Worm (Caenorhabditis elegans) whole organism, mixed stage, embryonic: ENCODE results near the gene F53F4.11.

ENCODE experiments used
- M03D4.4 ChIP-seq: sonication (generic microtip); optimal IDR thresholded peaks from 2 replicates; lab custom pipeline; 2017; ENCODE audit warnings: mild to moderate bottlenecking, missing genetic modification characterization, missing compliant biosample characterization
- bed-3 ChIP-seq: fragments of 200-800 bp; sonication (Bioruptor generic); optimal IDR thresholded peaks from 3 replicates; lab custom pipeline; 2018; ENCODE audit warnings: mild to moderate bottlenecking, missing genetic modification characterization, moderate library complexity, missing compliant biosample characterization
- blmp-1 ChIP-seq: fragments of 150-350 bp; optimal IDR thresholded peaks from 2 replicates; lab custom pipeline; 2014; ENCODE audit warnings: missing biosample characterization, missing genetic modification characterization
- ceh-39 ChIP-seq: fragments of 150-350 bp; optimal IDR thresholded peaks from 2 replicates; lab custom pipeline; 2014; ENCODE audit warnings: missing biosample characterization, missing genetic modification characterization
- ceh-43 ChIP-seq: fragments of 200-800 bp; sonication (Bioruptor generic); optimal IDR thresholded peaks from 2 replicates; lab custom pipeline; 2018; ENCODE audit warnings: mild to moderate bottlenecking, missing genetic modification characterization, moderate library complexity, missing compliant biosample characterization
- ceh-83 ChIP-seq: fragments of 200-800 bp; sonication (Bioruptor generic); optimal IDR thresholded peaks from 2 replicates; lab custom pipeline; 2018; ENCODE audit warnings: mild to moderate bottlenecking, missing genetic modification characterization, missing compliant biosample characterization
- ces-1 ChIP-seq: fragments of 150-350 bp; optimal IDR thresholded peaks from 2 replicates; lab custom pipeline; 2014; ENCODE audit warnings: missing biosample characterization, missing genetic modification reagents, missing genetic modification characterization
- cnd-1 ChIP-seq: fragments of 200-800 bp; sonication (Bioruptor generic); optimal IDR thresholded peaks from 2 replicates; lab custom pipeline; 2018; ENCODE audit warnings: mild to moderate bottlenecking, missing genetic modification characterization, missing compliant biosample characterization
- drap-1 ChIP-seq: fragments of 200-800 bp; sonication (Bioruptor generic); optimal IDR thresholded peaks from 3 replicates; lab custom pipeline; 2018; ENCODE audit warnings: mild to moderate bottlenecking, missing genetic modification characterization, missing compliant biosample characterization
- elt-1 ChIP-seq: sonication (generic microtip); optimal IDR thresholded peaks from 2 replicates; lab custom pipeline; 2017; ENCODE audit warnings: missing genetic modification characterization, mild to moderate bottlenecking, missing compliant biosample characterization, antibody characterized with exemption, moderate library complexity, borderline replicate concordance; ENCODE audit not compliant: insufficient read depth
- elt-3 ChIP-seq: fragments of 150-350 bp; optimal IDR thresholded peaks from 2 replicates; lab custom pipeline; 2014; ENCODE audit warnings: missing biosample characterization, missing genetic modification characterization
- flh-1 ChIP-seq: fragments of 200-800 bp; sonication (Bioruptor generic); optimal IDR thresholded peaks from 2 replicates; lab custom pipeline; 2018; ENCODE audit warnings: mild to moderate bottlenecking, missing genetic modification characterization, moderate library complexity, missing compliant biosample characterization
- ham-2 ChIP-seq: fragments of 200-800 bp; sonication (Bioruptor generic); optimal IDR thresholded peaks from 2 replicates; lab custom pipeline; 2018; ENCODE audit warnings: mild to moderate bottlenecking, missing genetic modification characterization, missing compliant biosample characterization
- hlh-1 ChIP-seq: fragments of 150-350 bp; optimal IDR thresholded peaks from 2 replicates; lab custom pipeline; 2014; ENCODE audit warnings: missing biosample characterization, missing genetic modification reagents, missing genetic modification characterization
- lin-13 ChIP-seq: fragments of 150-350 bp; optimal IDR thresholded peaks from 2 replicates; lab custom pipeline; 2014; ENCODE audit warnings: missing biosample characterization, missing genetic modification characterization
- lin-32 ChIP-seq: fragments of 200-800 bp; sonication (Bioruptor generic); optimal IDR thresholded peaks from 2 replicates; lab custom pipeline; 2018; ENCODE audit warnings: mild to moderate bottlenecking, missing genetic modification characterization, missing compliant biosample characterization
- lsy-2 ChIP-seq: fragments of 150-350 bp; optimal IDR thresholded peaks from 2 replicates; lab custom pipeline; 2014; ENCODE audit warnings: missing biosample characterization, missing genetic modification characterization
- mab-5 ChIP-seq: fragments of 150-350 bp; optimal IDR thresholded peaks from 2 replicates; lab custom pipeline; 2014; ENCODE audit warnings: missing biosample characterization, missing genetic modification characterization
- mep-1 ChIP-seq: fragments of 150-350 bp; optimal IDR thresholded peaks from 2 replicates; lab custom pipeline; 2017; ENCODE audit warnings: missing biosample characterization, missing genetic modification reagents, missing genetic modification characterization, inconsistent platforms
- mls-2 ChIP-seq: sonication (generic microtip); optimal IDR thresholded peaks from 2 replicates; lab custom pipeline; 2016; ENCODE audit warnings: mild to moderate bottlenecking, missing genetic modification characterization, moderate library complexity, missing compliant biosample characterization
- nhr-12 ChIP-seq: fragments of 150-350 bp; optimal IDR thresholded peaks from 2 replicates; lab custom pipeline; 2014; ENCODE audit warnings: missing biosample characterization, missing genetic modification characterization
- nhr-2 ChIP-seq: fragments of 150-350 bp; optimal IDR thresholded peaks from 2 replicates; lab custom pipeline; 2014; ENCODE audit warnings: missing biosample characterization, missing genetic modification characterization
- nhr-237 ChIP-seq: fragments of 150-350 bp; optimal IDR thresholded peaks from 2 replicates; lab custom pipeline; 2014; ENCODE audit warnings: missing biosample characterization, missing genetic modification characterization
- nhr-28 ChIP-seq: fragments of 150-350 bp; optimal IDR thresholded peaks from 2 replicates; lab custom pipeline; 2014; ENCODE audit warnings: missing biosample characterization, missing genetic modification characterization
- nhr-76 ChIP-seq: sonication (generic microtip); optimal IDR thresholded peaks from 2 replicates; lab custom pipeline; 2017; ENCODE audit warnings: missing biosample characterization, missing genetic modification characterization
- sem-2 ChIP-seq: fragments of 200-800 bp; sonication (Bioruptor generic); optimal IDR thresholded peaks from 2 replicates; lab custom pipeline; 2018; ENCODE audit warnings: mild to moderate bottlenecking, missing genetic modification characterization, missing compliant biosample characterization
- snpc-4 ChIP-seq: fragments of 150-350 bp; optimal IDR thresholded peaks from 2 replicates; lab custom pipeline; 2014; ENCODE audit warnings: missing biosample characterization, missing genetic modification characterization
- sptf-1 ChIP-seq: sonication (generic microtip); optimal IDR thresholded peaks from 2 replicates; lab custom pipeline; 2017; ENCODE audit warnings: mild to moderate bottlenecking, missing genetic modification characterization, moderate library complexity, missing compliant biosample characterization
- tbx-8 ChIP-seq: fragments of 200-800 bp; sonication (Bioruptor generic); optimal IDR thresholded peaks from 2 replicates; lab custom pipeline; 2018; ENCODE audit warnings: mild to moderate bottlenecking, missing genetic modification characterization, moderate library complexity, missing compliant biosample characterization
- unc-120 ChIP-seq: sonication (generic microtip); optimal IDR thresholded peaks from 2 replicates; lab custom pipeline; 2017; ENCODE audit warnings: missing genetic modification characterization, missing compliant biosample characterization; ENCODE audit not compliant: poor library complexity, severe bottlenecking
- unc-39 ChIP-seq: fragments of 150-350 bp; optimal IDR thresholded peaks from 2 replicates; lab custom pipeline; 2014; ENCODE audit warnings: missing biosample characterization, missing genetic modification characterization
- unc-62 ChIP-seq: fragments of 150-350 bp; optimal IDR thresholded peaks from 2 replicates; lab custom pipeline; 2014; ENCODE audit warnings: missing biosample characterization, missing genetic modification reagents, missing genetic modification characterization
- ztf-11 ChIP-seq: fragments of 150-350 bp; optimal IDR thresholded peaks from 2 replicates; lab custom pipeline; 2014; ENCODE audit warnings: missing biosample characterization, missing genetic modification characterization

The F53F4.11 gene

DNA sequence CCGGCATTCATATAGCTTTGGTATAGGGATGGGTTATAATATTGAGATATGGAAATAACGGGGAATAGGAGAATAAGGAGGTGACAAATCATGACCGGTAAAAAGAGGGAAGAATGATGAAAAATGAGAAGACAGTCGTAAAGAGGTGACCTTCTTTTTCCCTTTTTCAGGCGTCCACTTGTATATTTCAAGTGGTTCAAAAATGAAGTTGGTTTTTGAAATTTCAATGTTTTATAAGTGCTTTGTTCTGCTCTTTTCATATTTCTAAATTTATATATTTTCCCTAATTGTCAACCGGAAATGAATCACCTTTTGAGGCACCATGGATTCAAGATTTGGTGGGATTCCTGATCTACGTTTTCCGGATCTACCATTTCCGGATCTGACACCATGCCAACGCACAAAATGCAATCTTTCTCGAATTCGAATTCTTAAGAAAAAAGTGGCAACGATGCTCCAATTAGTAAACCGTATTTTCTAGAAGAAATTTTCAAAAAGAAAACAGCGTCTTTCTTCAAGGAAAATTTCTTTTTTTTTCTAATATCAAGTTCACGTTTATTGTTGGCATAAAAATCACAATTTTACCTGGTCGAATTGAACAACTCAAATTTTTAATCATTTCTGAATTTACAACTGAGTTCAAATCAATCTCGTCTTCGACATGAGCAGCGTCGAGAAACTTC, 34.7 kb downstream of the F53F4.11 start, which contains the start of the genes F53F4.2 and F53F4.18:
Gene F53F4.2 (minus strand): TSS at position 101 of the 683 bp plus-strand sequence.
Gene F53F4.18 (plus strand): TSS at position 633 of the 683 bp plus-strand sequence.
- TF ChIP-seq ham-2 (GFP tag; lab: Kevin White, UChicago) = no peak
- TF ChIP-seq ceh-39 (tag; lab: Kevin White, UChicago) = no peak
- TF ChIP-seq hlh-1 (tag; lab: Kevin White, UChicago) = no peak
- TF ChIP-seq tbx-8 (GFP tag; lab: Kevin White, UChicago) = no peak
- TF ChIP-seq bed-3 (GFP tag; lab: Kevin White, UChicago) = no peak
- TF ChIP-seq blmp-1 (tag; lab: Kevin White, UChicago) = no peak
- no peak for TF ChIP-seq cnd-1
- TF ChIP-seq unc-120 = no peak

DNA sequence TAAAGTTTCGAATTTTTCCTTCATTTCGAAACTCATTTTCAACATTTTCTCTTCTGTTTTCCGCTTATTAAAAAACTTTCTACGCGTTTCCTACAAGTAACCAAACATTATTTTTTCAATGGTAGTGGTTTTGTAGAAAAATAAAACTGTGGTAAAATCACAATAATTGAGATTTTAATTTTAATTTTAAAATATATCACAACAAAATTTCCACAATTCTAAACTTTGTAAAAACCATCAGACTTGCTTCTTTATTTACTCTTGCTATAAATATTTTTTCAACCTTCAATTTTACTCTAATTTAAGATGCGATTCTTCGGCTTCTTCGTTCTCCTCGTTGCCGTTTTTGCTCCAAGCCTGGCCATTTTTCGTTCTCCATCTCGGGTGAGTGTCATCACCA, 36.4 kb downstream of the F53F4.11 start, which contains the start of gene F53F4.17:
Gene F53F4.17 (plus strand): TSS at position 301 of the 400 bp plus-strand sequence.
- TF ChIP-seq sptf-1 (tag; lab: Kevin White, UChicago) (no peak), ceh-39 (tag; lab: Kevin White, UChicago) (no peak), unc-120 (no peak), ceh-83 (GFP tag; lab: Kevin White, UChicago) (no peak), elt-1 (no peak), elt-3 (tag; lab: Kevin White, UChicago) (no peak), lsy-2 (tag; lab: Kevin White, UChicago) (no peak), nhr-12 (no peak), sem-2 (no peak), lin-32 (GFP tag; lab: Kevin White, UChicago) (no peak), flh-1 (no peak), ztf-11 (no peak), mep-1 (tag; lab: Kevin White, UChicago) (no peak), lin-13 (tag; lab: Kevin White, UChicago) (no peak), nhr-237 (no peak), mab-5 (tag; lab: Kevin White, UChicago) (no peak), snpc-4 (no peak), unc-39 (no peak)

DNA sequence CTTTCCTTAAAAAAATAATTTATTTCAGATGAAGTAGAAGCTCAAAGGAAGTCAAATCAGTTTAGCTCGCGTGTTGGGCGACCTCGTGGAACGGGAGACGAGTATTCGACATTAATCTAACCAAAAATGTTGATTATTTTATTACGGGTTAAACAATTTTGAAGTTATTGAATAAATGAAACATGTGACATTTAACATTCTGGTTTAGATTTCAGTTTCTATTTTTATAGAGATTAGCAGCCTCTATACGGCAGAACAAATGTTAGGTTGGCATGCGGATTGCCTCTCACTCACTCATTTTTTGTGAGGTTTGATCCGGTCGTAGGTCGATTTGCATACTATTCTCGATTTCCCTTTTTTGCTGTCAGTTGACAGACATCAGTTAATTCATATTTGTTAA, 39.8 kb downstream of the F53F4.11 start, which contains the start of gene F53F4.1:
Gene F53F4.1 (plus strand): TSS at position 301 of the 400 bp plus-strand sequence.
- no peak for TF ChIP-seq ztf-11
- no peak for TF ChIP-seq hlh-1 (tag; lab: Kevin White, UChicago)
- no peak for TF ChIP-seq lin-32 (GFP tag; lab: Kevin White, UChicago)
- no peak for TF ChIP-seq unc-62 (GFP tag; lab: Kevin White, UChicago)
- TF ChIP-seq nhr-237 = no peak
- no peak for TF ChIP-seq nhr-28 (tag; lab: Kevin White, UChicago)
- TF ChIP-seq nhr-12 = no peak

DNA sequence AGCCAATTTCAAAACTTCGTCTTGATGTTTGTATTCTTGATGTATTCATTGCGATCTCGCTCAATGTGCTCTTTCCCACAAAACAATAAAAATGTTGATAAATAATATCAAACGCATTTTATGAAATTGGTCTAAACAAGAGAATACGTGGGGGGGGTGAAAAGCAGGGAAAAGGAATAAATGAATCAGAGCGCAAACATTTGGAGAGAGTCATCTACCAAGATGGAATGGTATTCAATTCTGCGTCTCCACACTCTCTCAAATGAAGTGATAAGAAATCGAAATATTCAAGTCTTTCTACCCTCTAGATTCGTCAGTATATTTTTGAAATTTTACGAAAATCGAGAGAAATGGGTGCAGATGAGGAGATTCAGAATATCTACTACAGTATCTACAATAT, 43.6 kb downstream of the F53F4.11 start, which contains the start of gene C50B8.5:
Gene C50B8.5 (plus strand): TSS at position 273 of the 400 bp plus-strand sequence.
- no peak for TF ChIP-seq drap-1
- TF ChIP-seq unc-120 = no peak
- TF ChIP-seq blmp-1 (tag; lab: Kevin White, UChicago) = no peak
- TF ChIP-seq nhr-2 (tag; lab: Kevin White, UChicago) = no peak
- TF ChIP-seq ceh-43 (GFP tag; lab: Kevin White, UChicago) = no peak
- no peak for TF ChIP-seq mls-2 (tag; lab: Kevin White, UChicago)
- no peak for TF ChIP-seq unc-39
- no peak for TF ChIP-seq bed-3 (GFP tag; lab: Kevin White, UChicago)
- TF ChIP-seq ceh-83 (GFP tag; lab: Kevin White, UChicago) = no peak
- TF ChIP-seq lsy-2 (tag; lab: Kevin White, UChicago) = no peak
- TF ChIP-seq snpc-4 = no peak
- no peak for TF ChIP-seq flh-1

DNA sequence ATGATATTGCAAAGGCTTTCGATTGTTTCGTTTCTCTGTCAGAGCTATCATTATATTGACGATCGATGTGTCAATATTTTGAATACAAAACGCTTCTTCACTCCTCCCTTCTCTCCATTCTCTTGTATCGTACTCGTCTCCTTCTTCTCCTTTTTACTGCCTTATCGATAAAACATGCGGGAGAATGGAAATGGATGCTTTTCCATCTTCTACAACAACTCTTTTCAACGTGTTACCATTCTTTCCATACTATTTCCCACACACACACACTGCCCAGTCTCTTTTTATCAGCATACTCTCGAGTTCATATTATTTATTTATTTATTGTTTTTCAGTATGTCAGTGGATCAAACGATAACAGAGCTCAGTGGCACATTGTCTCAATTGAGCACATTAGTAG, 45.7 kb downstream of the F53F4.11 start, which contains the start of gene C50B8.6:
Gene C50B8.6 (plus strand): TSS at position 336 of the 400 bp plus-strand sequence.
- no peak for TF ChIP-seq nhr-76 (tag; lab: Kevin White, UChicago)
- no peak for TF ChIP-seq M03D4.4 (tag; lab: Kevin White, UChicago)
- no peak for TF ChIP-seq bed-3 (GFP tag; lab: Kevin White, UChicago)
- TF ChIP-seq ces-1 = no peak
- TF ChIP-seq nhr-28 (tag; lab: Kevin White, UChicago) = no peak
- no peak for TF ChIP-seq hlh-1 (tag; lab: Kevin White, UChicago)
- TF ChIP-seq elt-3 (tag; lab: Kevin White, UChicago) = no peak
- TF ChIP-seq snpc-4 = no peak
- no peak for TF ChIP-seq tbx-8 (GFP tag; lab: Kevin White, UChicago)
- TF ChIP-seq ztf-11 = no peak
- no peak for TF ChIP-seq lsy-2 (tag; lab: Kevin White, UChicago)
- TF ChIP-seq mab-5 (tag; lab: Kevin White, UChicago) = no peak
